Worm (Caenorhabditis elegans) whole organism, late embryonic: ENCODE results near the gene nbs-1.

ENCODE experiments used
- C08G9.2 ChIP-seq: sonication (generic microtip); optimal IDR thresholded peaks from 2 replicates; lab custom pipeline; 2016; ENCODE audit warnings: mild to moderate bottlenecking, missing genetic modification characterization, moderate library complexity, missing compliant biosample characterization
- K02D7.2 ChIP-seq: sonication (generic microtip); optimal IDR thresholded peaks from 2 replicates; lab custom pipeline; 2017; ENCODE audit warnings: mild to moderate bottlenecking, missing genetic modification characterization, missing compliant biosample characterization
- K09A11.1 ChIP-seq: sonication (generic microtip); optimal IDR thresholded peaks from 2 replicates; lab custom pipeline; 2017; ENCODE audit warnings: antibody characterized with exemption, mild to moderate bottlenecking, missing genetic modification characterization, missing compliant biosample characterization; ENCODE audit not compliant: insufficient read depth
- ama-1 ChIP-seq: fragments of 150-350 bp; optimal IDR thresholded peaks from 2 replicates; lab custom pipeline; 2014
- ceh-48 ChIP-seq: sonication (generic microtip); optimal IDR thresholded peaks from 2 replicates; lab custom pipeline; 2016; ENCODE audit warnings: missing genetic modification characterization, inconsistent platforms, missing compliant biosample characterization
- lim-6 ChIP-seq: sonication (generic microtip); optimal IDR thresholded peaks from 2 replicates; lab custom pipeline; 2016; ENCODE audit warnings: missing genetic modification characterization, missing compliant biosample characterization
- lin-11 ChIP-seq: fragments of 200-800 bp; sonication (Bioruptor generic); optimal IDR thresholded peaks from 2 replicates; lab custom pipeline; 2018; ENCODE audit warnings: mild to moderate bottlenecking, missing genetic modification characterization, missing compliant biosample characterization
- nhr-11 ChIP-seq: fragments of 150-350 bp; optimal IDR thresholded peaks from 2 replicates; lab custom pipeline; 2014; ENCODE audit warnings: missing biosample characterization, missing genetic modification characterization
- odd-2 ChIP-seq: sonication (generic microtip); optimal IDR thresholded peaks from 2 replicates; lab custom pipeline; 2017; ENCODE audit warnings: antibody characterized with exemption, mild to moderate bottlenecking, missing genetic modification characterization, missing compliant biosample characterization
- pha-4 ChIP-seq: fragments of 150-350 bp; optimal IDR thresholded peaks from 2 replicates; lab custom pipeline; 2018; ENCODE audit warnings: missing biosample characterization, missing genetic modification reagents, missing genetic modification characterization
- ref-2 ChIP-seq: sonication (generic microtip); optimal IDR thresholded peaks from 2 replicates; lab custom pipeline; 2016; ENCODE audit warnings: missing genetic modification characterization, missing compliant biosample characterization
- tbx-2 ChIP-seq: sonication (generic microtip); optimal IDR thresholded peaks from 2 replicates; lab custom pipeline; 2016; ENCODE audit warnings: missing genetic modification characterization, missing compliant biosample characterization
- unc-3 ChIP-seq, 2 experiments: fragments of 200-800 bp in 1 of 2; sonication (Bioruptor generic) in 1 of 2; sonication (generic microtip) in 1 of 2; conservative IDR thresholded peaks in 1 of 2; optimal IDR thresholded peaks in 1 of 2; 2 replicates each; pipeline versions ENCODE4 v1.3.6 to Lab custom; 2016 to 2022; ENCODE audit warnings: missing compliant biosample characterization in 2 of 2, missing genetic modification characterization in 2 of 2, missing genetic modification reagents in 1 of 2

DNA sequence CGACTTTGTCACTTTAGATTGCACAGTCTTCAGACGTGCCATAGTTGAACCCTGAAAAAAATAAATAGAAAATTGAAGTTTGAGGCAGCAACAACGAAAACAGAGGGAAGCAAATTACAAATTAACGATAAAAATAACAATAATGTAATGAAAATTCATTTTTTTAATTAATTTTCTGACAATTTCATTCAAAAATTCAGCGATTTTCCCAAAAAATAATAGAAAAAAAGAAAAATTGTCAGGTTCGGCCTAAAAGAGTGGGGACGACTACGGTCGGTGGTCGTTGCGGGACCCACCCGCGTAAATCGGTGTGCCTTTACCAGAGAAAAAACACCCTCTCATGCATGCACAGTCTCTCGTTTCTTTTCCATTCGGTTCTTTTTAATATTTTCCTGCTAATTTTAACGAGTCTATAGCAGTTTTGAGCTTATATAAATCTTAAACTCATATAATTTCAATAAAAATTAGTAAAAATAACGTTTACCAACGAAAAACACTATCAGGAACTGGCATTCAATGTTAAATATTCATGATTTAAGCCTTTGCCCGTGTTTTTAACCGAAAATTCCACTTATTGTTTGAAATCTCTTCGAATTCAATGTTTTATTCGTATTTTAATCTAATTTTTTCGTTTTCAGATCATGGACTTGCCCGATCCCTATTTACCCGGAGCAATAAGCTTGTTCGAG is 30.2 kb upstream of the nbs-1 start, which contains the start of the genes rps-9 and lsm-1:
- TF ChIP-seq tbx-2 (tag; lab: Kevin White, UChicago) (no peak), lim-6 (tag; lab: Kevin White, UChicago) (no peak), pha-4 (no peak), nhr-11 (no peak), odd-2 (no peak), K09A11.1 (no peak), C08G9.2 (no peak), lin-11 (tag; lab: Kevin White, UChicago) (no peak), ceh-48 (tag; lab: Kevin White, UChicago) (no peak), unc-3 (GFP tag; conservative IDR thresholded peaks at IDR 0.05; lab: Robert Waterston, UW) (no peak), unc-3 (tag; optimal IDR thresholded peaks at IDR 0.05; lab: Kevin White, UChicago) (no peak), K02D7.2 (no peak), ref-2 (tag; lab: Kevin White, UChicago) (no peak), ama-1 (no peak)
